Fruit fly (Drosophila melanogaster) whole organism, embryonic: ENCODE results near the gene CG12522.

Experiments
- CG10274 ChIP-seq: fragments of 200-800 bp; sonication (Bioruptor generic); optimal IDR thresholded peaks from 3 replicates; lab custom pipeline; 2017; ENCODE audit warnings: missing biosample characterization, mild to moderate bottlenecking, missing genetic modification characterization
- CG10366 ChIP-seq: fragments of 200-800 bp; sonication (Bioruptor generic); IDR thresholded peaks from 2 replicates; pipeline ENCODE4 v1.3.6; 2022; ENCODE audit warnings: missing biosample characterization, missing genetic modification characterization
- CG11560 ChIP-seq: fragments of 200-800 bp; sonication (Bioruptor generic); IDR thresholded peaks from 3 replicates; pipeline ENCODE4 v1.3.6; 2022; ENCODE audit warnings: missing biosample characterization, missing genetic modification characterization
- CG12769 ChIP-seq: fragments of 200-800 bp; sonication (Bioruptor generic); optimal IDR thresholded peaks from 2 replicates; lab custom pipeline; 2019; ENCODE audit warnings: missing biosample characterization, mild to moderate bottlenecking, missing genetic modification characterization, moderate library complexity
- CG13894 ChIP-seq: fragments of 200-800 bp; sonication (Bioruptor generic); optimal IDR thresholded peaks from 3 replicates; lab custom pipeline; 2018; ENCODE audit warnings: missing biosample characterization, mild to moderate bottlenecking, missing genetic modification characterization, moderate library complexity
- CG14667 ChIP-seq: fragments of 200-800 bp; sonication (Bioruptor generic); IDR thresholded peaks from 2 replicates; pipeline ENCODE4 v1.3.6; 2022; ENCODE audit warnings: missing biosample characterization, missing genetic modification characterization
- CG15011 ChIP-seq: fragments of 200-800 bp; sonication (Bioruptor generic); optimal IDR thresholded peaks from 3 replicates; lab custom pipeline; 2018; ENCODE audit warnings: missing biosample characterization, mild to moderate bottlenecking, missing genetic modification characterization
- CG15696 ChIP-seq: fragments of 200-800 bp; sonication (Bioruptor generic); optimal IDR thresholded peaks from 2 replicates; lab custom pipeline; 2019; ENCODE audit warnings: missing biosample characterization, mild to moderate bottlenecking, missing genetic modification characterization, moderate library complexity
- CG17328 ChIP-seq: fragments of 200-800 bp; sonication (Bioruptor generic); IDR thresholded peaks from 2 replicates; pipeline ENCODE4 v1.3.6; 2022; ENCODE audit warnings: missing biosample characterization, missing genetic modification characterization
- CG34376 ChIP-seq: fragments of 200-800 bp; sonication (Bioruptor generic); optimal IDR thresholded peaks from 2 replicates; lab custom pipeline; 2018; ENCODE audit warnings: missing biosample characterization, mild to moderate bottlenecking, missing genetic modification characterization
- CG3995 ChIP-seq: fragments of 200-800 bp; sonication (Bioruptor generic); optimal IDR thresholded peaks from 3 replicates; lab custom pipeline; 2016; ENCODE audit warnings: missing biosample characterization, missing genetic modification characterization
- CG4360 ChIP-seq: fragments of 200-800 bp; sonication (Bioruptor generic); IDR thresholded peaks from 2 replicates; pipeline ENCODE4 v1.3.6; 2022; ENCODE audit warnings: missing biosample characterization, missing genetic modification characterization
- CG4424 ChIP-seq: fragments of 200-800 bp; sonication (Bioruptor generic); optimal IDR thresholded peaks from 3 replicates; lab custom pipeline; 2016; ENCODE audit warnings: missing biosample characterization, missing genetic modification characterization
- CG6654 ChIP-seq: fragments of 200-800 bp; sonication (Bioruptor generic); optimal IDR thresholded peaks from 2 replicates; lab custom pipeline; 2017; ENCODE audit warnings: missing biosample characterization, mild to moderate bottlenecking, missing genetic modification characterization
- CG7556 ChIP-seq: fragments of 200-800 bp; sonication (Bioruptor generic); optimal IDR thresholded peaks from 2 replicates; lab custom pipeline; 2017; ENCODE audit warnings: missing biosample characterization, mild to moderate bottlenecking, missing genetic modification characterization
- CG7839 ChIP-seq: fragments of 200-800 bp; sonication (Bioruptor generic); optimal IDR thresholded peaks from 3 replicates; lab custom pipeline; 2018; ENCODE audit warnings: missing biosample characterization, mild to moderate bottlenecking, missing genetic modification characterization, moderate library complexity
- CG7963 ChIP-seq: fragments of 200-800 bp; sonication (Bioruptor generic); IDR thresholded peaks from 3 replicates; pipeline ENCODE4 v1.3.6; 2022; ENCODE audit warnings: missing biosample characterization, missing genetic modification characterization; ENCODE audit not compliant: partially characterized antibody
- CG8359 ChIP-seq: fragments of 200-800 bp; sonication (Bioruptor generic); optimal IDR thresholded peaks from 2 replicates; lab custom pipeline; 2017; ENCODE audit warnings: missing biosample characterization, mild to moderate bottlenecking, missing genetic modification characterization, borderline replicate concordance
- CTCF ChIP-seq: fragments of 200-800 bp; sonication (Bioruptor generic); optimal IDR thresholded peaks from 2 replicates; lab custom pipeline; 2017; ENCODE audit warnings: missing biosample characterization, mild to moderate bottlenecking, missing genetic modification characterization, moderate library complexity
- Dad ChIP-seq: fragments of 200-800 bp; sonication (Bioruptor generic); optimal IDR thresholded peaks from 3 replicates; lab custom pipeline; 2016; ENCODE audit warnings: missing biosample characterization, missing genetic modification characterization
- Doc2 ChIP-seq: fragments of 200-800 bp; sonication (Bioruptor generic); IDR thresholded peaks from 2 replicates; pipeline ENCODE4 v1.3.6; 2022; ENCODE audit warnings: missing biosample characterization, missing genetic modification characterization
- Gug ChIP-seq: fragments of 200-800 bp; sonication (Bioruptor generic); IDR thresholded peaks from 4 replicates; pipeline ENCODE4 v1.3.6; 2022; ENCODE audit warnings: missing biosample characterization, missing genetic modification characterization
- HLH54F ChIP-seq: fragments of 200-800 bp; sonication (Bioruptor generic); optimal IDR thresholded peaks from 3 replicates; lab custom pipeline; 2016; ENCODE audit warnings: missing biosample characterization, missing genetic modification characterization
- HmgZ ChIP-seq: fragments of 200-800 bp; sonication (Bioruptor generic); optimal IDR thresholded peaks from 2 replicates; lab custom pipeline; 2018; ENCODE audit warnings: missing biosample characterization, mild to moderate bottlenecking, missing genetic modification characterization
- Nf-YC ChIP-seq: fragments of 200-800 bp; optimal IDR thresholded peaks from 3 replicates; lab custom pipeline; 2019; ENCODE audit warnings: missing biosample characterization, mild to moderate bottlenecking, missing genetic modification characterization, moderate library complexity
- NfI ChIP-seq: fragments of 200-800 bp; sonication (Bioruptor generic); optimal IDR thresholded peaks from 3 replicates; lab custom pipeline; 2018; ENCODE audit warnings: missing biosample characterization, mild to moderate bottlenecking, missing genetic modification characterization, moderate library complexity
- PHDP ChIP-seq: fragments of 200-800 bp; sonication (Bioruptor generic); optimal IDR thresholded peaks from 3 replicates; lab custom pipeline; 2018; ENCODE audit warnings: missing biosample characterization, mild to moderate bottlenecking, missing genetic modification characterization, moderate library complexity
- Ravus ChIP-seq: fragments of 200-800 bp; sonication (Bioruptor generic); IDR thresholded peaks from 2 replicates; pipeline ENCODE4 v1.3.6; 2022; ENCODE audit warnings: missing biosample characterization, missing genetic modification characterization
- Rx ChIP-seq: fragments of 200-800 bp; sonication (Bioruptor generic); IDR thresholded peaks from 2 replicates; pipeline ENCODE4 v1.3.6; 2022; ENCODE audit warnings: missing biosample characterization, missing genetic modification characterization
- Scr ChIP-seq: fragments of 200-800 bp; sonication (Bioruptor generic); IDR thresholded peaks from 2 replicates; pipeline ENCODE4 v1.3.6; 2022; ENCODE audit warnings: missing biosample characterization, missing genetic modification characterization; ENCODE audit not compliant: partially characterized antibody
- Spps ChIP-seq: fragments of 200-800 bp; sonication (Bioruptor generic); optimal IDR thresholded peaks from 2 replicates; lab custom pipeline; 2018; ENCODE audit warnings: missing biosample characterization, mild to moderate bottlenecking, missing genetic modification characterization
- Vsx1 ChIP-seq: fragments of 200-800 bp; sonication (Bioruptor generic); optimal IDR thresholded peaks from 2 replicates; lab custom pipeline; 2017; ENCODE audit warnings: missing biosample characterization, mild to moderate bottlenecking, missing genetic modification characterization, missing genetic modification reagents
- bcd ChIP-seq: fragments of 200-800 bp; sonication (Bioruptor generic); optimal IDR thresholded peaks from 2 replicates; lab custom pipeline; 2017; ENCODE audit warnings: missing biosample characterization, mild to moderate bottlenecking, missing genetic modification characterization
- chif ChIP-seq, 2 experiments: fragments of 200-800 bp; sonication (Bioruptor generic); optimal IDR thresholded peaks; 3 replicates each; lab custom pipeline; 2016; ENCODE audit warnings: missing biosample characterization in 2 of 2, missing genetic modification characterization in 2 of 2
- chm ChIP-seq: fragments of 200-800 bp; sonication (Bioruptor generic); IDR thresholded peaks from 2 replicates; pipeline ENCODE4 v1.3.6; 2022; ENCODE audit warnings: missing biosample characterization, missing genetic modification characterization
- chn ChIP-seq: fragments of 200-800 bp; sonication (Bioruptor generic); optimal IDR thresholded peaks from 2 replicates; lab custom pipeline; 2016; ENCODE audit warnings: missing biosample characterization, missing genetic modification characterization
- emc ChIP-seq: fragments of 200-800 bp; sonication (Bioruptor generic); optimal IDR thresholded peaks from 2 replicates; lab custom pipeline; 2016; ENCODE audit warnings: missing biosample characterization, missing genetic modification characterization
- gsb ChIP-seq: fragments of 200-800 bp; sonication (Bioruptor generic); IDR thresholded peaks from 2 replicates; pipeline ENCODE4 v1.3.6; 2022; ENCODE audit warnings: missing biosample characterization, missing genetic modification characterization
- gt ChIP-seq: fragments of 200-800 bp; sonication (Bioruptor generic); IDR thresholded peaks from 2 replicates; pipeline ENCODE4 v1.3.6; 2022; ENCODE audit warnings: missing biosample characterization, missing genetic modification characterization
- nom ChIP-seq: fragments of 200-800 bp; sonication (Bioruptor generic); optimal IDR thresholded peaks from 2 replicates; lab custom pipeline; 2017; ENCODE audit warnings: missing biosample characterization, missing genetic modification characterization, mild to moderate bottlenecking, moderate library complexity, missing genetic modification reagents
- oc ChIP-seq: fragments of 200-800 bp; sonication (Bioruptor generic); optimal IDR thresholded peaks from 2 replicates; lab custom pipeline; 2018; ENCODE audit warnings: missing biosample characterization, mild to moderate bottlenecking, missing genetic modification characterization, moderate library complexity
- pan ChIP-seq, 4 experiments: fragments of >200 bp in 3 of 4; fragments of 200-800 bp in 1 of 4; sonication (Bioruptor generic) in 1 of 4; optimal IDR thresholded peaks in 3 of 4; IDR thresholded peaks in 1 of 4; 2 replicates each; pipeline versions ENCODE4 v1.3.6 to Lab custom; 2017 to 2022; ENCODE audit warnings: missing biosample characterization in 2 of 4, missing genetic modification characterization in 2 of 4, mixed read lengths in 1 of 4
- pb ChIP-seq: fragments of 200-800 bp; sonication (Bioruptor generic); optimal IDR thresholded peaks from 3 replicates; lab custom pipeline; 2016; ENCODE audit warnings: missing biosample characterization, missing genetic modification characterization
- row ChIP-seq: fragments of 200-800 bp; sonication (Bioruptor generic); IDR thresholded peaks from 3 replicates; pipeline ENCODE4 v1.3.6; 2022; ENCODE audit warnings: missing biosample characterization, missing genetic modification characterization
- sens-2 ChIP-seq: fragments of 200-800 bp; sonication (Bioruptor generic); IDR thresholded peaks from 2 replicates; pipeline ENCODE4 v1.3.6; 2022; ENCODE audit warnings: missing biosample characterization, missing genetic modification characterization
- tio ChIP-seq: fragments of 200-800 bp; sonication (Bioruptor generic); optimal IDR thresholded peaks from 2 replicates; lab custom pipeline; 2017; ENCODE audit warnings: missing biosample characterization, missing genetic modification characterization, inconsistent platforms
- trem ChIP-seq: fragments of 200-800 bp; optimal IDR thresholded peaks from 3 replicates; lab custom pipeline; 2019; ENCODE audit warnings: missing biosample characterization, mild to moderate bottlenecking, missing genetic modification characterization, moderate library complexity
- trh ChIP-seq: fragments of 200-800 bp; sonication (Bioruptor generic); optimal IDR thresholded peaks from 2 replicates; lab custom pipeline; 2016; ENCODE audit warnings: missing biosample characterization, missing genetic modification characterization
- unpg ChIP-seq: fragments of 200-800 bp; sonication (Bioruptor generic); optimal IDR thresholded peaks from 3 replicates; lab custom pipeline; 2018; ENCODE audit warnings: missing biosample characterization, mild to moderate bottlenecking, missing genetic modification characterization, moderate library complexity
- zen ChIP-seq: fragments of 200-800 bp; sonication (Bioruptor generic); optimal IDR thresholded peaks from 3 replicates; lab custom pipeline; 2018; ENCODE audit warnings: missing biosample characterization, mild to moderate bottlenecking, missing genetic modification characterization, moderate library complexity
- zfh1 ChIP-seq: fragments of 200-800 bp; sonication (Bioruptor generic); IDR thresholded peaks from 3 replicates; pipeline ENCODE4 v1.3.6; 2022; ENCODE audit warnings: missing biosample characterization, missing genetic modification characterization

The CG12522 gene

DNA sequence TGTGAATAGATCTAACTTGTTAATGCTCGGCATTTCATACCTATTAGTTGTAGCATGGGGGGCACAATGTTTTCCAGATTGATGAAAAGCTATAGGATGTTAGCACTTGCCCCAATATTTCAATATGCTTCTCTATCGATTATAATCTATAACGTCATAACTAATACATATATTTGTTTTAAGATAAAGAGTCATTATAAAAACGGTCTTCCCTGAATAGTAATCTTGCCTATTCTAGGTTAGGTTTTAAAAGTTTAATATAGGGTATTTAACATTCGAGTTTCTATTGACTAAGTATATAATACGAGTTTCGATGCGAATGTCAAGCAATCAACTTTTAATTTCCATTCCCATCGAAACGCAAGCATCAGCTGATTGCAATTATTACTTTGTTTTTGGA lies 46.8 kb upstream of the CG12522 start, which contains the start of the genes CG6321 and Blos2 (continued):
- TF ChIP-seq CG15696 = peak; percentile 76
- TF ChIP-seq CG34376 (GFP tag; lab: Kevin White, UChicago) = peak; percentile 17
- TF ChIP-seq gt (GFP tag; lab: Robert Waterston, UW) = no peak
- TF ChIP-seq CG7839 (tag; lab: Kevin White, UChicago) = peak; percentile 94
- peak; percentile 79 for TF ChIP-seq CG7556 (GFP tag; lab: Kevin White, UChicago)
- TF ChIP-seq Nf-YC = peak; percentile 69
- TF ChIP-seq CG4360 (GFP tag; lab: Robert Waterston, UW) = no peak
- peak; percentile 55; the same call in 1 of the 2 replicates for TF ChIP-seq chm (GFP tag; lab: Robert Waterston, UW)
- TF ChIP-seq CG17328 (GFP tag; lab: Robert Waterston, UW) = peak; percentile 75
- TF ChIP-seq pan (optimal IDR thresholded peaks at IDR 0.05; lab: Kevin White, UChicago) = peak in 1 of 2 experiments; percentile 32
- peak in 1 of 2 experiments; percentile 40 for TF ChIP-seq pan (GFP tag; optimal IDR thresholded peaks at IDR 0.05 in 1 of 2, IDR thresholded peaks at IDR 0.05 in 1 of 2)
- TF ChIP-seq CG10366 (GFP tag; lab: Robert Waterston, UW) = peak; percentile 46
- no peak for TF ChIP-seq Scr (GFP tag; lab: Robert Waterston, UW)
- peak in 1 of 2 experiments; percentile 67 for TF ChIP-seq chif (GFP tag; optimal IDR thresholded peaks at IDR 0.05; lab: Kevin White, UChicago)
- peak; percentile 68 for TF ChIP-seq bcd
- peak; percentile 26 for TF ChIP-seq Dad
- no peak for TF ChIP-seq CG14667
- peak; percentile 30 for TF ChIP-seq CG8359 (GFP tag; lab: Kevin White, UChicago)
- TF ChIP-seq CG13894 (tag; lab: Kevin White, UChicago) = no peak
- TF ChIP-seq NfI = peak; percentile 66
- peak; percentile 74 for TF ChIP-seq gsb (GFP tag; lab: Robert Waterston, UW)
- peak; percentile 84 for TF ChIP-seq HmgZ (tag; lab: Kevin White, UChicago)
- peak; percentile 16 for TF ChIP-seq CTCF (GFP tag; lab: Kevin White, UChicago)
- peak; percentile 43 for TF ChIP-seq oc (tag; lab: Kevin White, UChicago)
- TF ChIP-seq emc (GFP tag; lab: Kevin White, UChicago) = no peak
- TF ChIP-seq CG10274 = peak; percentile 24
- TF ChIP-seq chn (GFP tag; lab: Kevin White, UChicago) = peak; percentile 42
- TF ChIP-seq CG3995 (GFP tag; lab: Kevin White, UChicago) = no peak
- no peak for TF ChIP-seq CG11560
- peak; percentile 73 for TF ChIP-seq CG4424 (GFP tag; lab: Kevin White, UChicago)
- peak; percentile 89 for TF ChIP-seq PHDP (tag; lab: Kevin White, UChicago)
- no peak for TF ChIP-seq pb
- TF ChIP-seq sens-2 = no peak
- peak; percentile 93 for TF ChIP-seq row (GFP tag; lab: Robert Waterston, UW)
- TF ChIP-seq Doc2 (GFP tag; lab: Robert Waterston, UW) = no peak
- peak; percentile 37 for TF ChIP-seq tio (GFP tag; lab: Kevin White, UChicago)
- TF ChIP-seq nom = peak; percentile 20
- peak; percentile 79 for TF ChIP-seq CG12769
- TF ChIP-seq CG15011 (GFP tag; lab: Kevin White, UChicago) = peak; percentile 61
- no peak for TF ChIP-seq CG7963 (GFP tag; lab: Robert Waterston, UW)
- TF ChIP-seq Ravus (GFP tag; lab: Robert Waterston, UW) = no peak
- peak; percentile 65 for TF ChIP-seq Spps (tag; lab: Kevin White, UChicago)
- no peak for TF ChIP-seq trh (GFP tag; lab: Kevin White, UChicago)
- TF ChIP-seq HLH54F (GFP tag; lab: Kevin White, UChicago) = peak; percentile 33
- TF ChIP-seq zfh1 (GFP tag; lab: Robert Waterston, UW) = peak; percentile 54
- TF ChIP-seq zen (tag; lab: Kevin White, UChicago) = peak; percentile 82
- TF ChIP-seq unpg = peak; percentile 87
- TF ChIP-seq Gug (GFP tag; lab: Robert Waterston, UW) = 0 out of 4 replicates have a peak, but pooled peaks have one; percentile 37
- TF ChIP-seq Rx = peak; percentile 17; the same call in 1 of the 2 replicates
- TF ChIP-seq CG6654 (GFP tag; lab: Kevin White, UChicago) = peak; percentile 21
- peak; percentile 34 for TF ChIP-seq Vsx1
- TF ChIP-seq trem (tag; lab: Kevin White, UChicago) = peak; percentile 68
